Worm (Caenorhabditis elegans) whole organism, L1 larva: ENCODE data around the gene abhd-5.1.
A peak's percentile ranks its signal among the peaks of the same experiment; 100 is the strongest.

ENCODE experiments used
- C16A3.4 ChIP-seq: fragments of 150-350 bp; optimal IDR thresholded peaks from 2 replicates; lab custom pipeline; 2014; ENCODE audit warnings: missing biosample characterization, missing genetic modification characterization
- Y116A8C.19 ChIP-seq: sonication (generic microtip); optimal IDR thresholded peaks from 2 replicates; lab custom pipeline; 2016; ENCODE audit warnings: missing compliant biosample characterization, missing genetic modification characterization, borderline replicate concordance
- aly-2 ChIP-seq: fragments of 150-350 bp; optimal IDR thresholded peaks from 2 replicates; lab custom pipeline; 2014; ENCODE audit warnings: missing biosample characterization, missing genetic modification characterization
- ama-1 ChIP-seq: fragments of 150-350 bp; optimal IDR thresholded peaks from 2 replicates; lab custom pipeline; 2014
- blmp-1 ChIP-seq: fragments of 150-350 bp; optimal IDR thresholded peaks from 2 replicates; lab custom pipeline; 2014; ENCODE audit warnings: missing biosample characterization, missing genetic modification characterization
- ceh-8 ChIP-seq: fragments of 200-800 bp; sonication (Bioruptor generic); optimal IDR thresholded peaks from 2 replicates; lab custom pipeline; 2018; ENCODE audit warnings: mild to moderate bottlenecking, missing genetic modification characterization, moderate library complexity, missing compliant biosample characterization
- ceh-88 ChIP-seq: fragments of 200-800 bp; sonication (Bioruptor generic); IDR thresholded peaks from 2 replicates; pipeline ENCODE4 v1.3.6; 2022; ENCODE audit warnings: missing genetic modification characterization, missing compliant biosample characterization
- ceh-90 ChIP-seq: sonication (generic microtip); optimal IDR thresholded peaks from 2 replicates; lab custom pipeline; 2016; ENCODE audit warnings: missing genetic modification characterization, missing compliant biosample characterization
- dpl-1 ChIP-seq, 3 experiments: fragments of 150-350 bp in 2 of 3; sonication (generic microtip) in 1 of 3; optimal IDR thresholded peaks; 2 replicates each; lab custom pipeline; 2014 to 2017; ENCODE audit warnings: missing biosample characterization in 3 of 3, missing genetic modification characterization in 3 of 3, missing genetic modification reagents in 3 of 3
- efl-1 ChIP-seq, 4 experiments: fragments of 150-350 bp; optimal IDR thresholded peaks in 3 of 4; peaks in 1 of 4; 1 replicate in 1 of 4; 2 replicates in 3 of 4; lab custom pipeline; 2014; ENCODE audit warnings: missing biosample characterization in 2 of 4, missing genetic modification characterization in 2 of 4, missing genetic modification reagents in 2 of 4
- elt-2 ChIP-seq: sonication (generic microtip); optimal IDR thresholded peaks from 2 replicates; lab custom pipeline; 2016; ENCODE audit warnings: missing genetic modification characterization, mild to moderate bottlenecking, inconsistent platforms, missing compliant biosample characterization, missing genetic modification reagents
- fkh-10 ChIP-seq: sonication (generic microtip); optimal IDR thresholded peaks from 2 replicates; lab custom pipeline; 2017; ENCODE audit warnings: missing biosample characterization, missing genetic modification reagents, missing genetic modification characterization
- hlh-17 ChIP-seq: fragments of 200-800 bp; sonication (Bioruptor generic); optimal IDR thresholded peaks from 2 replicates; lab custom pipeline; 2018; ENCODE audit warnings: missing genetic modification characterization, mild to moderate bottlenecking, missing compliant biosample characterization, moderate library complexity, borderline replicate concordance
- hlh-4 ChIP-seq: sonication (generic microtip); optimal IDR thresholded peaks from 2 replicates; lab custom pipeline; 2016; ENCODE audit warnings: mild to moderate bottlenecking, missing genetic modification characterization, missing compliant biosample characterization
- hpl-2 ChIP-seq: fragments of 150-350 bp; optimal IDR thresholded peaks from 2 replicates; lab custom pipeline; 2014; ENCODE audit warnings: missing biosample characterization, missing genetic modification reagents, missing genetic modification characterization
- irx-1 ChIP-seq: sonication (generic microtip); optimal IDR thresholded peaks from 2 replicates; lab custom pipeline; 2016; ENCODE audit warnings: missing genetic modification characterization, missing compliant biosample characterization
- isw-1 ChIP-seq: fragments of 200-800 bp; sonication (Bioruptor generic); IDR thresholded peaks from 2 replicates; pipeline ENCODE4 v1.3.6; 2022; ENCODE audit warnings: missing genetic modification characterization, missing compliant biosample characterization
- jun-1 ChIP-seq: fragments of 150-350 bp; optimal IDR thresholded peaks from 2 replicates; lab custom pipeline; 2014; ENCODE audit warnings: missing biosample characterization, missing genetic modification reagents, missing genetic modification characterization
- lin-13 ChIP-seq: fragments of 150-350 bp; optimal IDR thresholded peaks from 2 replicates; lab custom pipeline; 2014; ENCODE audit warnings: missing biosample characterization, missing genetic modification reagents, missing genetic modification characterization
- lin-15B ChIP-seq: fragments of 150-350 bp; sonication (generic microtip); optimal IDR thresholded peaks from 3 replicates; lab custom pipeline; 2014; ENCODE audit warnings: missing biosample characterization, missing genetic modification characterization
- lin-35 ChIP-seq, 2 experiments: fragments of 150-350 bp; optimal IDR thresholded peaks; 2 replicates each; lab custom pipeline; 2014; ENCODE audit warnings: missing biosample characterization in 2 of 2, missing genetic modification characterization in 2 of 2, missing genetic modification reagents in 2 of 2
- lsy-2 ChIP-seq, 2 experiments: fragments of 150-350 bp; optimal IDR thresholded peaks; 2 replicates each; lab custom pipeline; 2014; ENCODE audit warnings: missing biosample characterization in 2 of 2, missing genetic modification characterization in 2 of 2
- mep-1 ChIP-seq: fragments of 150-350 bp; optimal IDR thresholded peaks from 2 replicates; lab custom pipeline; 2014; ENCODE audit warnings: missing biosample characterization, missing genetic modification characterization
- nhr-11 ChIP-seq: fragments of 150-350 bp; optimal IDR thresholded peaks from 2 replicates; lab custom pipeline; 2014; ENCODE audit warnings: missing biosample characterization, missing genetic modification characterization
- nhr-12 ChIP-seq: sonication (generic microtip); optimal IDR thresholded peaks from 2 replicates; lab custom pipeline; 2017; ENCODE audit warnings: missing biosample characterization, missing genetic modification characterization
- nhr-19 ChIP-seq: fragments of 200-800 bp; sonication (Bioruptor generic); conservative IDR thresholded peaks from 2 replicates; pipeline ENCODE4 v1.3.6; 2022; ENCODE audit warnings: missing genetic modification characterization, missing compliant biosample characterization
- nhr-237 ChIP-seq: fragments of 150-350 bp; optimal IDR thresholded peaks from 2 replicates; lab custom pipeline; 2014; ENCODE audit warnings: missing biosample characterization, missing genetic modification characterization
- nhr-47 ChIP-seq: sonication (generic microtip); optimal IDR thresholded peaks from 2 replicates; lab custom pipeline; 2016; ENCODE audit warnings: mild to moderate bottlenecking, missing genetic modification characterization, moderate library complexity, missing compliant biosample characterization
- nhr-71 ChIP-seq: sonication (generic microtip); optimal IDR thresholded peaks from 2 replicates; lab custom pipeline; 2016; ENCODE audit warnings: mild to moderate bottlenecking, missing genetic modification characterization, moderate library complexity, missing compliant biosample characterization
- nhr-76 ChIP-seq: sonication (generic microtip); optimal IDR thresholded peaks from 2 replicates; lab custom pipeline; 2017; ENCODE audit warnings: missing biosample characterization, missing genetic modification characterization
- nhr-84 ChIP-seq: sonication (generic microtip); optimal IDR thresholded peaks from 2 replicates; lab custom pipeline; 2017; ENCODE audit warnings: missing biosample characterization, missing genetic modification characterization
- nhr-85 ChIP-seq: sonication (generic microtip); peaks from one replicate; lab custom pipeline; 2016; ENCODE audit warnings: missing genetic modification characterization, inconsistent platforms, missing compliant biosample characterization
- pqm-1 ChIP-seq: sonication (generic microtip); optimal IDR thresholded peaks from 3 replicates; lab custom pipeline; 2017; ENCODE audit warnings: missing biosample characterization, missing genetic modification characterization
- skn-1 ChIP-seq: fragments of 150-350 bp; optimal IDR thresholded peaks from 2 replicates; lab custom pipeline; 2014; ENCODE audit warnings: missing biosample characterization, missing genetic modification characterization
- snu-23 ChIP-seq: sonication (generic microtip); optimal IDR thresholded peaks from 2 replicates; lab custom pipeline; 2016; ENCODE audit warnings: missing genetic modification characterization, missing compliant biosample characterization
- sox-4 ChIP-seq: sonication (generic microtip); optimal IDR thresholded peaks from 2 replicates; lab custom pipeline; 2016; ENCODE audit warnings: missing genetic modification characterization, missing compliant biosample characterization
- sptf-1 ChIP-seq: fragments of 150-350 bp; optimal IDR thresholded peaks from 2 replicates; lab custom pipeline; 2014; ENCODE audit warnings: missing biosample characterization, missing genetic modification characterization
- sup-37 ChIP-seq: fragments of 200-800 bp; sonication (Bioruptor generic); optimal IDR thresholded peaks from 2 replicates; lab custom pipeline; 2018; ENCODE audit warnings: mild to moderate bottlenecking, missing genetic modification characterization, missing compliant biosample characterization
- tbx-2 ChIP-seq: sonication (generic microtip); optimal IDR thresholded peaks from 2 replicates; lab custom pipeline; 2016; ENCODE audit warnings: missing genetic modification characterization, missing compliant biosample characterization
- unc-30 ChIP-seq: sonication (generic microtip); optimal IDR thresholded peaks from 2 replicates; lab custom pipeline; 2017; ENCODE audit warnings: missing biosample characterization, missing genetic modification characterization
- vab-15 ChIP-seq: sonication (generic microtip); optimal IDR thresholded peaks from 2 replicates; lab custom pipeline; 2017; ENCODE audit warnings: missing genotype, mild to moderate bottlenecking, missing genetic modification characterization, missing compliant biosample characterization
- xbp-1 ChIP-seq: sonication (generic microtip); optimal IDR thresholded peaks from 2 replicates; lab custom pipeline; 2016; ENCODE audit warnings: missing genetic modification characterization, missing compliant biosample characterization
- zag-1 ChIP-seq: fragments of 150-350 bp; optimal IDR thresholded peaks from 2 replicates; lab custom pipeline; 2014; ENCODE audit warnings: missing biosample characterization, missing genetic modification characterization
- zip-4 ChIP-seq: fragments of 200-800 bp; sonication (Bioruptor generic); optimal IDR thresholded peaks from 2 replicates; lab custom pipeline; 2018; ENCODE audit warnings: mild to moderate bottlenecking, missing genetic modification characterization, moderate library complexity, missing compliant biosample characterization
- ztf-4 ChIP-seq: fragments of 150-350 bp; optimal IDR thresholded peaks from 2 replicates; lab custom pipeline; 2014; ENCODE audit warnings: missing biosample characterization, missing genetic modification characterization

The abhd-5.1 gene

ce11 chrV:4889976-4890479, 42.6 kb downstream of the abhd-5.1 start, which contains the start of gene T19H12.2:
Gene T19H12.2 (plus strand): TSS chrV:4890429.
- TF ChIP-seq lsy-2 (tag; optimal IDR thresholded peaks at IDR 0.05; lab: Kevin White, UChicago) (peak in 1 of 2 experiments; percentile 57), blmp-1 (tag; lab: Kevin White, UChicago) (peak; percentile 22), nhr-19 (GFP tag; lab: Robert Waterston, UW) (no peak)

- TF ChIP-seq efl-1 (optimal IDR thresholded peaks at IDR 0.05; lab: Kevin White, UChicago) (no peak), efl-1 (GFP tag; optimal IDR thresholded peaks at IDR 0.05 in 1 of 2; lab: Kevin White, UChicago) (peak in 1 of 2 experiments; percentile 15), nhr-12 (tag; lab: Kevin White, UChicago) (no peak), tbx-2 (tag; lab: Kevin White, UChicago) (no peak)
These were observed 43.3 kb downstream of the abhd-5.1 start for ce11 chrV:4890781-4891180.

DNA sequence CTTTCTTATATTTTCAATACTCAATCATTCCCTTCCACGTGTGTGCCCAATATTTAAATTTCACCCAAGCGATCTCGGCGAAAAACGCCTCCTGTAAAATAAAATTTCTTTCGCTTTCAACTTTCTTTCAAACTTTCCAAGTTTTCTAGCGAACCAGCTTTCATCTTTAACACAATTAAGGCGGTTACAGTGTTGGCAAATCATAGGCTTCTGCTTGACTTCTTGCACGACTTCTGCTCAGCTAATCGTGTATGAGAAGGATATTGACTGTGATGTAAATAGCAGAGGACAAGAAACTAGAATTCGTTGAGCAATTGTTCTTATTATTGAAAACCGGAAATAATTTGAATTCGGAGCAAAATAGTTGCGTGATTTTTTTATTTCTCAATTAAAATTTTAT, 43.9 kb downstream of the abhd-5.1 start:
- TF ChIP-seq nhr-237 (tag; lab: Kevin White, UChicago) (no peak), fkh-10 (no peak), ceh-88 (GFP tag; lab: Robert Waterston, UW) (no peak), hpl-2 (GFP tag; lab: Kevin White, UChicago) (no peak), lin-13 (no peak), C16A3.4 (tag; lab: Kevin White, UChicago) (no peak), xbp-1 (no peak), irx-1 (tag; lab: Kevin White, UChicago) (no peak), zag-1 (no peak), isw-1 (no peak), ceh-90 (tag; lab: Kevin White, UChicago) (no peak), nhr-71 (tag; lab: Kevin White, UChicago) (no peak), Y116A8C.19 (tag; lab: Kevin White, UChicago) (no peak), ztf-4 (tag; lab: Kevin White, UChicago) (no peak), sup-37 (GFP tag; lab: Kevin White, UChicago) (no peak), nhr-85 (tag; lab: Kevin White, UChicago) (no peak), lin-35 (GFP tag; optimal IDR thresholded peaks at IDR 0.05; lab: Kevin White, UChicago) (no peak), pqm-1 (tag; lab: Kevin White, UChicago) (no peak), nhr-76 (no peak), hlh-4 (tag; lab: Kevin White, UChicago) (no peak)
- TF ChIP-seq, all 84 proteins: peak for 0

DNA sequence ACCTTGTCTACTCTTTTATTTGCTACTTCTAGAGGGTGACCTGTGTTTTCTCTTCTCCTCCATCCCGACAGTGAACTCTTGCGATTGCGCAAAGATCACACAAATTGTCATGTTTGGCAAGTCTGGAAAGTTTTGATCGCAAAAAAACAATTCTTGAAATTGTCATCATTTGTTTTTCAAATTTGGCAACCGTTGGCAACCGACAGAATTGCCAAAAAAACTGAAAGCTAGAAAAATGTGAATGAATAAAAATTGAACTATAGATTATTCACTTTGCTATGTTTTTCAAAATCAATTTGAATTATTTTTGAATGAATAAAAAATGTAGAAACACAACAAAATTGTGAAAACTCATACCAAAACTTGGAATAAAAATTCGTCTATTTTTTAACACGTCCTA, 47.5 kb downstream of the abhd-5.1 start, which contains the start of gene ugt-11:
ugt-11 (minus strand) TSS at position 101 of the 400 bp plus-strand sequence.
- TF ChIP-seq ztf-4 (tag; lab: Kevin White, UChicago) (no peak), unc-30 (tag; lab: Kevin White, UChicago) (no peak), sptf-1 (tag; lab: Kevin White, UChicago) (no peak), isw-1 (no peak), nhr-47 (tag; lab: Kevin White, UChicago) (no peak), nhr-237 (tag; lab: Kevin White, UChicago) (no peak)

- no peak for TF ChIP-seq elt-2 (tag; lab: Kevin White, UChicago)
- TF ChIP-seq nhr-19 (GFP tag; lab: Robert Waterston, UW): peak; percentile 36
- TF ChIP-seq nhr-47 (tag; lab: Kevin White, UChicago): no peak
- TF ChIP-seq skn-1 (tag; lab: Kevin White, UChicago): no peak
- TF ChIP-seq lin-15B (tag; lab: Kevin White, UChicago): no peak
- TF ChIP-seq jun-1: no peak
- no peak for TF ChIP-seq nhr-11 (tag; lab: Kevin White, UChicago)
- no peak for TF ChIP-seq C16A3.4 (tag; lab: Kevin White, UChicago)
- peak; percentile 34 for TF ChIP-seq snu-23 (GFP tag; lab: Kevin White, UChicago)
- TF ChIP-seq lin-35 (GFP tag; optimal IDR thresholded peaks at IDR 0.05; lab: Kevin White, UChicago): peak in 1 of 2 experiments; percentile 7
- no peak for TF ChIP-seq mep-1
- TF ChIP-seq zip-4 (GFP tag; lab: Kevin White, UChicago): no peak
- TF ChIP-seq ceh-8 (GFP tag; lab: Kevin White, UChicago): no peak
- no peak for TF ChIP-seq hlh-17 (GFP tag; lab: Kevin White, UChicago)
- TF ChIP-seq dpl-1 (GFP tag; optimal IDR thresholded peaks at IDR 0.05; lab: Kevin White, UChicago): no peak
- TF ChIP-seq ama-1: no peak
- TF ChIP-seq vab-15 (tag; lab: Kevin White, UChicago): no peak
- TF ChIP-seq ztf-4 (tag; lab: Kevin White, UChicago): no peak
- no peak for TF ChIP-seq sox-4 (tag; lab: Kevin White, UChicago)
- TF ChIP-seq tbx-2 (tag; lab: Kevin White, UChicago): peak; percentile 41
- no peak for TF ChIP-seq nhr-237 (tag; lab: Kevin White, UChicago)
- TF ChIP-seq fkh-10: no peak
- no peak for TF ChIP-seq nhr-84 (tag; lab: Kevin White, UChicago)
- TF ChIP-seq aly-2 (tag; lab: Kevin White, UChicago): no peak
These were observed 48.3 kb downstream of the abhd-5.1 start, which contains the start of gene ugt-9 for ce11 chrV:4895744-4896143. Gene ugt-9 (plus strand): TSS chrV:4896048.
